Fruit fly (Drosophila melanogaster) whole organism, embryonic: Measurements from ENCODE around the gene CG32192.

Experiments
- Atf6 ChIP-seq: fragments of 200-800 bp; sonication (Bioruptor generic); IDR thresholded peaks from 2 replicates; pipeline ENCODE4 v1.3.6; 2022; ENCODE audit warnings: missing biosample characterization, missing genetic modification characterization
- Bteb2 ChIP-seq: fragments of 200-800 bp; sonication (Bioruptor generic); optimal IDR thresholded peaks from 2 replicates; lab custom pipeline; 2016; ENCODE audit warnings: missing biosample characterization, missing genetic modification characterization
- C15 ChIP-seq: fragments of 200-800 bp; sonication (Bioruptor generic); IDR thresholded peaks from 3 replicates; pipeline ENCODE4 v1.3.6; 2022; ENCODE audit warnings: missing biosample characterization, missing genetic modification characterization
- CG10321 ChIP-seq: fragments of 200-800 bp; sonication (Bioruptor generic); IDR thresholded peaks from 2 replicates; pipeline ENCODE4 v1.3.6; 2022; ENCODE audit warnings: missing biosample characterization, missing genetic modification characterization
- CG10462 ChIP-seq: fragments of 200-800 bp; sonication (Bioruptor generic); optimal IDR thresholded peaks from 2 replicates; lab custom pipeline; 2016; ENCODE audit warnings: missing biosample characterization, missing genetic modification characterization
- CG12299 ChIP-seq: fragments of 200-800 bp; sonication (Bioruptor generic); optimal IDR thresholded peaks from 2 replicates; lab custom pipeline; 2018; ENCODE audit warnings: missing biosample characterization, mild to moderate bottlenecking, missing genetic modification characterization
- CG1233 ChIP-seq: fragments of 200-800 bp; sonication (Bioruptor generic); optimal IDR thresholded peaks from 4 replicates; lab custom pipeline; 2018; ENCODE audit warnings: missing biosample characterization, mild to moderate bottlenecking, missing genetic modification characterization
- CG12659 ChIP-seq: fragments of 200-800 bp; sonication (Bioruptor generic); optimal IDR thresholded peaks from 3 replicates; lab custom pipeline; 2017; ENCODE audit warnings: mild to moderate bottlenecking, missing biosample characterization, missing genetic modification reagents, missing genetic modification characterization
- CG14014 ChIP-seq: fragments of 200-800 bp; sonication (Bioruptor generic); IDR thresholded peaks from 2 replicates; pipeline ENCODE4 v1.3.6; 2022; ENCODE audit warnings: missing biosample characterization, missing genetic modification characterization
- CG14050 ChIP-seq: fragments of 200-800 bp; sonication (Bioruptor generic); IDR thresholded peaks from 3 replicates; pipeline ENCODE4 v1.3.6; 2022; ENCODE audit warnings: missing biosample characterization, missing genetic modification characterization
- CG15479 ChIP-seq: fragments of 200-800 bp; sonication (Bioruptor generic); optimal IDR thresholded peaks from 3 replicates; lab custom pipeline; 2019; ENCODE audit warnings: missing biosample characterization, mild to moderate bottlenecking, missing genetic modification characterization, moderate library complexity
- CG15601 ChIP-seq: fragments of 200-800 bp; sonication (Bioruptor generic); optimal IDR thresholded peaks from 3 replicates; lab custom pipeline; 2019; ENCODE audit warnings: missing biosample characterization, mild to moderate bottlenecking, missing genetic modification characterization, moderate library complexity
- CG1832 ChIP-seq: fragments of 200-800 bp; sonication (Bioruptor generic); optimal IDR thresholded peaks from 2 replicates; lab custom pipeline; 2017; ENCODE audit warnings: missing biosample characterization, mild to moderate bottlenecking, missing genetic modification characterization, inconsistent platforms
- CG30431 ChIP-seq: fragments of 200-800 bp; sonication (Bioruptor generic); optimal IDR thresholded peaks from 2 replicates; lab custom pipeline; 2017; ENCODE audit warnings: missing biosample characterization, missing genetic modification characterization
- CG4360 ChIP-seq: fragments of 200-800 bp; sonication (Bioruptor generic); IDR thresholded peaks from 2 replicates; pipeline ENCODE4 v1.3.6; 2022; ENCODE audit warnings: missing biosample characterization, missing genetic modification characterization
- CG4404 ChIP-seq: fragments of 200-800 bp; sonication (Bioruptor generic); IDR thresholded peaks from 2 replicates; pipeline ENCODE4 v1.3.6; 2022; ENCODE audit warnings: missing biosample characterization, missing genetic modification characterization
- CG6689 ChIP-seq: fragments of 200-800 bp; sonication (Bioruptor generic); IDR thresholded peaks from 2 replicates; pipeline ENCODE4 v1.3.6; 2022; ENCODE audit warnings: missing biosample characterization, missing genetic modification characterization
- CG9609 ChIP-seq: fragments of 200-800 bp; sonication (Bioruptor generic); optimal IDR thresholded peaks from 3 replicates; lab custom pipeline; 2016; ENCODE audit warnings: missing biosample characterization, missing genetic modification characterization
- CTCF ChIP-seq: fragments of 200-800 bp; sonication (Bioruptor generic); optimal IDR thresholded peaks from 2 replicates; lab custom pipeline; 2017; ENCODE audit warnings: missing biosample characterization, mild to moderate bottlenecking, missing genetic modification characterization, moderate library complexity
- D ChIP-seq, 2 experiments: fragments of 200-800 bp in 1 of 2; fragments of >200 bp in 1 of 2; sonication (Bioruptor generic) in 1 of 2; optimal IDR thresholded peaks; 2 replicates in 1 of 2; 3 replicates in 1 of 2; lab custom pipeline; 2017; ENCODE audit warnings: mild to moderate bottlenecking in 1 of 2, missing biosample characterization in 1 of 2, missing genetic modification characterization in 1 of 2, missing genetic modification reagents in 1 of 2
- Deaf1 ChIP-seq: fragments of 200-800 bp; optimal IDR thresholded peaks from 3 replicates; lab custom pipeline; 2019; ENCODE audit warnings: missing biosample characterization, mild to moderate bottlenecking, missing genetic modification characterization, moderate library complexity
- Gug ChIP-seq: fragments of 200-800 bp; sonication (Bioruptor generic); IDR thresholded peaks from 4 replicates; pipeline ENCODE4 v1.3.6; 2022; ENCODE audit warnings: missing biosample characterization, missing genetic modification characterization
- HmgZ ChIP-seq: fragments of 200-800 bp; sonication (Bioruptor generic); optimal IDR thresholded peaks from 2 replicates; lab custom pipeline; 2018; ENCODE audit warnings: missing biosample characterization, mild to moderate bottlenecking, missing genetic modification characterization
- Nf-YC ChIP-seq: fragments of 200-800 bp; optimal IDR thresholded peaks from 3 replicates; lab custom pipeline; 2019; ENCODE audit warnings: missing biosample characterization, mild to moderate bottlenecking, missing genetic modification characterization, moderate library complexity
- NfI ChIP-seq: fragments of 200-800 bp; sonication (Bioruptor generic); optimal IDR thresholded peaks from 3 replicates; lab custom pipeline; 2018; ENCODE audit warnings: missing biosample characterization, mild to moderate bottlenecking, missing genetic modification characterization, moderate library complexity
- Ptx1 ChIP-seq: fragments of 200-800 bp; sonication (Bioruptor generic); IDR thresholded peaks from 2 replicates; pipeline ENCODE4 v1.3.6; 2022; ENCODE audit warnings: missing biosample characterization, missing genetic modification characterization
- Scr ChIP-seq: fragments of 200-800 bp; sonication (Bioruptor generic); IDR thresholded peaks from 2 replicates; pipeline ENCODE4 v1.3.6; 2022; ENCODE audit warnings: missing biosample characterization, missing genetic modification characterization; ENCODE audit not compliant: partially characterized antibody
- TFAM ChIP-seq: fragments of 200-800 bp; sonication (Bioruptor generic); optimal IDR thresholded peaks from 2 replicates; lab custom pipeline; 2017; ENCODE audit warnings: missing biosample characterization, missing genetic modification characterization, inconsistent platforms
- Trl ChIP-seq, 3 experiments: fragments of >200 bp in 2 of 3; fragments of 200-800 bp in 1 of 3; sonication (Bioruptor generic) in 1 of 3; optimal IDR thresholded peaks; 2 replicates in 1 of 3; 3 replicates in 2 of 3; lab custom pipeline; 2016 to 2017; ENCODE audit warnings: missing biosample characterization in 1 of 3, missing genetic modification characterization in 1 of 3
- abd-A ChIP-seq: fragments of 200-800 bp; sonication (Bioruptor generic); optimal IDR thresholded peaks from 3 replicates; lab custom pipeline; 2019; ENCODE audit warnings: missing biosample characterization, mild to moderate bottlenecking, missing genetic modification characterization, moderate library complexity
- bcd ChIP-seq: fragments of 200-800 bp; sonication (Bioruptor generic); optimal IDR thresholded peaks from 2 replicates; lab custom pipeline; 2017; ENCODE audit warnings: missing biosample characterization, mild to moderate bottlenecking, missing genetic modification characterization
- corto ChIP-seq: fragments of 200-800 bp; sonication (Bioruptor generic); optimal IDR thresholded peaks from 2 replicates; lab custom pipeline; 2016; ENCODE audit warnings: missing biosample characterization, mild to moderate bottlenecking, missing genetic modification characterization, moderate library complexity
- cwo ChIP-seq: fragments of 200-800 bp; sonication (Bioruptor generic); optimal IDR thresholded peaks from 3 replicates; lab custom pipeline; 2017; ENCODE audit warnings: missing biosample characterization, missing genetic modification characterization, mild to moderate bottlenecking, moderate library complexity, missing genetic modification reagents
- danr ChIP-seq: fragments of 200-800 bp; sonication (Bioruptor generic); IDR thresholded peaks from 2 replicates; pipeline ENCODE4 v1.3.6; 2022; ENCODE audit warnings: missing biosample characterization, missing genetic modification characterization
- dimm ChIP-seq: fragments of 200-800 bp; sonication (Bioruptor generic); IDR thresholded peaks from 2 replicates; pipeline ENCODE4 v1.3.6; 2022; ENCODE audit warnings: missing biosample characterization, missing genetic modification characterization
- dmrt11E ChIP-seq: fragments of 200-800 bp; sonication (Bioruptor generic); optimal IDR thresholded peaks from 3 replicates; lab custom pipeline; 2018; ENCODE audit warnings: missing biosample characterization, mild to moderate bottlenecking, missing genetic modification characterization, moderate library complexity
- ems ChIP-seq: fragments of 200-800 bp; sonication (Bioruptor generic); optimal IDR thresholded peaks from 3 replicates; lab custom pipeline; 2016; ENCODE audit warnings: missing biosample characterization, missing genetic modification characterization
- en ChIP-seq: fragments of 200-800 bp; sonication (Bioruptor generic); optimal IDR thresholded peaks from 2 replicates; lab custom pipeline; 2016; ENCODE audit warnings: missing biosample characterization, missing genetic modification characterization
- exex ChIP-seq: fragments of 200-800 bp; sonication (Bioruptor generic); optimal IDR thresholded peaks from 4 replicates; lab custom pipeline; 2018; ENCODE audit warnings: missing biosample characterization, mild to moderate bottlenecking, missing genetic modification characterization, moderate library complexity
- fru ChIP-seq: fragments of >200 bp; optimal IDR thresholded peaks from 2 replicates; lab custom pipeline; 2017
- ftz-f1 ChIP-seq: fragments of 200-800 bp; sonication (Bioruptor generic); optimal IDR thresholded peaks from 2 replicates; lab custom pipeline; 2016; ENCODE audit warnings: missing biosample characterization, missing genetic modification characterization
- gfzf ChIP-seq: fragments of 200-800 bp; sonication (Bioruptor generic); optimal IDR thresholded peaks from 2 replicates; lab custom pipeline; 2016; ENCODE audit warnings: missing biosample characterization, mild to moderate bottlenecking, missing genetic modification characterization, moderate library complexity
- lbe ChIP-seq: fragments of 200-800 bp; sonication (Bioruptor generic); optimal IDR thresholded peaks from 2 replicates; lab custom pipeline; 2016; ENCODE audit warnings: missing biosample characterization, mild to moderate bottlenecking, missing genetic modification characterization
- mld ChIP-seq: fragments of 200-800 bp; sonication (Bioruptor generic); IDR thresholded peaks from 3 replicates; pipeline ENCODE4 v1.3.6; 2022; ENCODE audit warnings: missing biosample characterization, missing genetic modification characterization; ENCODE audit not compliant: partially characterized antibody
- pros ChIP-seq: fragments of 200-800 bp; sonication (Bioruptor generic); optimal IDR thresholded peaks from 3 replicates; lab custom pipeline; 2019; ENCODE audit warnings: missing biosample characterization, mild to moderate bottlenecking, missing genetic modification characterization, moderate library complexity
- salm ChIP-seq: fragments of 200-800 bp; sonication (Bioruptor generic); optimal IDR thresholded peaks from 2 replicates; lab custom pipeline; 2018; ENCODE audit warnings: missing biosample characterization, mild to moderate bottlenecking, missing genetic modification characterization
- scrt ChIP-seq: fragments of 200-800 bp; sonication (Bioruptor generic); optimal IDR thresholded peaks from 2 replicates; lab custom pipeline; 2018; ENCODE audit warnings: missing biosample characterization, mild to moderate bottlenecking, missing genetic modification characterization, moderate library complexity
- toy ChIP-seq: fragments of 200-800 bp; sonication (Bioruptor generic); IDR thresholded peaks from 2 replicates; pipeline ENCODE4 v1.3.6; 2022; ENCODE audit warnings: missing biosample characterization, missing genetic modification characterization
- twi ChIP-seq: fragments of 200-800 bp; optimal IDR thresholded peaks from 2 replicates; lab custom pipeline; 2019; ENCODE audit warnings: missing biosample characterization, mild to moderate bottlenecking, missing genetic modification characterization, moderate library complexity
- zf30C ChIP-seq: fragments of 200-800 bp; sonication (Bioruptor generic); optimal IDR thresholded peaks from 3 replicates; lab custom pipeline; 2018; ENCODE audit warnings: missing biosample characterization, mild to moderate bottlenecking, missing genetic modification characterization

Gene CG32192

DNA sequence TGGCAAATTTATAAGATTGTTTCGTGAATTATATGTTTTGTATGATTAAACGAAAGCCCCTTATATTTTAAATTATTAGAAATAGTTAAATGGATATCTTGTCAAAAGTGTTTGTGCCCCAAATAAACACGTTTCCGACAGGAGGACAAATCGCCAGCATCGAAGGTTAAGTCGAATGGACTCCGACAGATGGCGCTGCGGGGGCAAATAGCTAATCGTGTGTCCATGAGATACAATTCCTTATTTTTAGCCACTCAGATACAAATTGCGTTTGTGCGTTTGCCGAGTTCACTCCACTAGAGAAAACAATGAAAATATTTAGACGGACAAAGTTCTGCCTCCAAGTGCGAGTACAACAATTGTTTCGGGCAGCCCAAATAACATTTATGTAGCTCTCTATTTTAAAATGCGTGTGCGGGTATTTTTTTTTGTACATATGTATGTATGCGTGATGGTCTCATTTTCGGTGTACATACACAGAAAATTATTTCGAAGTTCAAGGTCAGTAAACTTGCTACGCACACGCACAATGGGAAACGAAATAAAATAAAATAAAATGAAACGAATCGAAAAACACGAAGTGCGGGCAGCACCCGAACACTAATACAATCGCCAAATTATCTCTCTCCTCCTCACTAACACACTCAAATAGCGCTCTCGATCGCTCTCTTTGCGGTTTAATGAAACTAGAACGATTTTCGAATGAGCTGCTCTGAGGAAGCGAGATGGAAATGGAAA is 23.8 kb upstream of the CG32192 start (continued):
- peak; percentile 13 for TF ChIP-seq CG15479
- peak; percentile 94 for TF ChIP-seq ftz-f1 (GFP tag; lab: Kevin White, UChicago)
- TF ChIP-seq Bteb2 (GFP tag; lab: Kevin White, UChicago), result no peak
- TF ChIP-seq bcd (GFP tag; lab: Kevin White, UChicago), result no peak
- TF ChIP-seq Trl (optimal IDR thresholded peaks at IDR 0.05; lab: Kevin White, UChicago), result peak; percentile 77 to 92
- no peak for TF ChIP-seq Trl (GFP tag; optimal IDR thresholded peaks at IDR 0.05; lab: Kevin White, UChicago)
- no peak for TF ChIP-seq CG12659 (GFP tag; lab: Kevin White, UChicago)
- no peak for TF ChIP-seq CG9609 (GFP tag; lab: Kevin White, UChicago)
- TF ChIP-seq CG10321 (GFP tag; lab: Robert Waterston, UW), result no peak
- TF ChIP-seq abd-A, result peak; percentile 73
- peak; percentile 5 for TF ChIP-seq zf30C (GFP tag; lab: Kevin White, UChicago)
- TF ChIP-seq Ptx1, result no peak
- no peak for TF ChIP-seq CG14014 (GFP tag; lab: Robert Waterston, UW)
- TF ChIP-seq Deaf1 (tag; lab: Kevin White, UChicago), result peak; percentile 98
- no peak for TF ChIP-seq fru (lab: Kevin White, UChicago)
- no peak for TF ChIP-seq dmrt11E (tag; lab: Kevin White, UChicago)
- no peak for TF ChIP-seq Scr (GFP tag; lab: Robert Waterston, UW)
- peak; percentile 25 for TF ChIP-seq twi
- TF ChIP-seq CG12299, result no peak
- no peak for TF ChIP-seq D (optimal IDR thresholded peaks at IDR 0.05; lab: Kevin White, UChicago)
- TF ChIP-seq D (GFP tag; optimal IDR thresholded peaks at IDR 0.05; lab: Kevin White, UChicago), result no peak
- no peak for TF ChIP-seq CG1233 (GFP tag; lab: Kevin White, UChicago)
- no peak for TF ChIP-seq CG4360
- TF ChIP-seq NfI (GFP tag; lab: Kevin White, UChicago), result no peak
- TF ChIP-seq pros (GFP tag; lab: Kevin White, UChicago), result peak; percentile 16
- TF ChIP-seq TFAM (GFP tag; lab: Kevin White, UChicago), result no peak
- peak; percentile 4 for TF ChIP-seq Nf-YC
- TF ChIP-seq CG1832 (GFP tag; lab: Kevin White, UChicago), result peak; percentile 64
- no peak for TF ChIP-seq HmgZ (tag; lab: Kevin White, UChicago)
- TF ChIP-seq salm (tag; lab: Kevin White, UChicago), result no peak
- no peak for TF ChIP-seq C15
- no peak for TF ChIP-seq scrt (GFP tag; lab: Kevin White, UChicago)
- no peak for TF ChIP-seq CG14050 (GFP tag; lab: Robert Waterston, UW)
- no peak for TF ChIP-seq gfzf
- TF ChIP-seq Atf6 (GFP tag; lab: Robert Waterston, UW), result 0 out of 2 replicates have a peak, but pooled peaks have one; percentile 37
- TF ChIP-seq CG10462 (GFP tag; lab: Kevin White, UChicago), result no peak
- TF ChIP-seq lbe (GFP tag; lab: Kevin White, UChicago), result peak; percentile 54
- no peak for TF ChIP-seq toy (GFP tag; lab: Robert Waterston, UW)
- TF ChIP-seq exex (tag; lab: Kevin White, UChicago), result peak; percentile 55
- no peak for TF ChIP-seq ems (GFP tag; lab: Kevin White, UChicago)
- TF ChIP-seq cwo (GFP tag; lab: Kevin White, UChicago), result no peak
- no peak for TF ChIP-seq CG4404
- TF ChIP-seq CTCF (GFP tag; lab: Kevin White, UChicago), result peak; percentile 90
- TF ChIP-seq CG30431 (GFP tag; lab: Kevin White, UChicago), result no peak
- TF ChIP-seq CG15601 (tag; lab: Kevin White, UChicago), result peak; percentile 11
- TF ChIP-seq dimm (GFP tag; lab: Robert Waterston, UW), result no peak
- no peak for TF ChIP-seq Gug (GFP tag; lab: Robert Waterston, UW)
- TF ChIP-seq danr (GFP tag; lab: Robert Waterston, UW), result no peak
- TF ChIP-seq en (GFP tag; lab: Kevin White, UChicago), result no peak
- TF ChIP-seq mld (GFP tag; lab: Robert Waterston, UW), result no peak
- no peak for TF ChIP-seq CG6689 (GFP tag; lab: Robert Waterston, UW)
- peak; percentile 28 for TF ChIP-seq corto (GFP tag; lab: Kevin White, UChicago)
